Fruit fly (Drosophila melanogaster): ENCODE measurements around the gene Ddrgk1.

The Ddrgk1 gene

dm6 chr3R:21204500-21205167 is 10.2 kb upstream of the Ddrgk1 start (continued):
- TF ChIP-seq CG17328 (GFP tag; IDR thresholded peaks at IDR 0.05) (peak; percentile 61), ato (GFP tag; IDR thresholded peaks at IDR 0.05; ENCODE audit: partially characterized antibody) (no peak), Gsc (GFP tag; IDR thresholded peaks at IDR 0.05) (0 out of 2 replicates have a peak, but pooled peaks have one; percentile 35), Scr (GFP tag; IDR thresholded peaks at IDR 0.05; ENCODE audit: partially characterized antibody) (no peak), B-H1 (GFP tag; IDR thresholded peaks at IDR 0.05) (peak; percentile 53; the same call in 2 of the 3 replicates), MBD-R2 (GFP tag; IDR thresholded peaks at IDR 0.05) (no peak), Bdp1 (GFP tag; optimal IDR thresholded peaks at IDR 0.05) (peak; percentile 56), E2f1 (GFP tag; IDR thresholded peaks at IDR 0.05) (peak; percentile 80), ham (GFP tag; IDR thresholded peaks at IDR 0.05) (no peak), Mad (GFP tag; optimal IDR thresholded peaks at IDR 0.05) (peak; percentile 58), CG31441 (GFP tag; IDR thresholded peaks at IDR 0.05) (peak; percentile 82), peb (GFP tag; IDR thresholded peaks at IDR 0.05) (peak; percentile 41; the same call in 1 of the 2 replicates), CG4328 (GFP tag; optimal IDR thresholded peaks at IDR 0.05) (peak; percentile 34), mirr (GFP tag; optimal IDR thresholded peaks at IDR 0.05) (peak; percentile 22), luna (GFP tag; optimal IDR thresholded peaks at IDR 0.05) (peak; percentile 35), CG7357 (GFP tag; IDR thresholded peaks at IDR 0.05) (peak; percentile 68), CG10654 (GFP tag; optimal IDR thresholded peaks at IDR 0.05) (peak; percentile 67), CG9215 (GFP tag; IDR thresholded peaks at IDR 0.05) (no peak), gcm2 (GFP tag; optimal IDR thresholded peaks at IDR 0.05) (peak; percentile 83), tin (GFP tag; optimal IDR thresholded peaks at IDR 0.05) (peak; percentile 72), Mrtf (GFP tag; IDR thresholded peaks at IDR 0.05) (peak; percentile 70; the same call in 1 of the 3 replicates), bab2 (GFP tag; optimal IDR thresholded peaks at IDR 0.05) (peak; percentile 82), yki (optimal IDR thresholded peaks at IDR 0.05) (no peak), ems (GFP tag; optimal IDR thresholded peaks at IDR 0.05) (peak; percentile 75), gcm (GFP tag; optimal IDR thresholded peaks at IDR 0.05) (peak; percentile 83), CG18262 (tag; optimal IDR thresholded peaks at IDR 0.05) (peak; percentile 94), HLH54F (GFP tag; optimal IDR thresholded peaks at IDR 0.05) (peak; percentile 48), nerfin-2 (GFP tag; IDR thresholded peaks at IDR 0.05; ENCODE audit: partially characterized antibody) (peak; percentile 27; the same call in 1 of the 2 replicates), kni (GFP tag; optimal IDR thresholded peaks at IDR 0.05) (peak; percentile 35), Jarid2 (GFP tag; optimal IDR thresholded peaks at IDR 0.05) (peak; percentile 65), CG18011 (GFP tag; optimal IDR thresholded peaks at IDR 0.05) (peak; percentile 48), caup (GFP tag; optimal IDR thresholded peaks at IDR 0.05; ENCODE audit: severe bottlenecking) (peak; percentile 60), lola (GFP tag; optimal IDR thresholded peaks at IDR 0.05) (peak in 1 of 3 experiments; percentile 84), Nf-YA (GFP tag; IDR thresholded peaks at IDR 0.05) (peak; percentile 70; the same call in 1 of the 2 replicates), otp (GFP tag; IDR thresholded peaks at IDR 0.05) (no peak; the same call in 2 of the 3 replicates), Atf-2 (GFP tag; optimal IDR thresholded peaks at IDR 0.05) (peak; percentile 76), Rx (GFP tag; IDR thresholded peaks at IDR 0.05) (no peak; the same call in none of the 2 replicates), sob (GFP tag; IDR thresholded peaks at IDR 0.05) (no peak; the same call in 1 of the 2 replicates), crc (GFP tag; optimal IDR thresholded peaks at IDR 0.05) (peak; percentile 76), ERR (GFP tag; optimal IDR thresholded peaks at IDR 0.05) (peak; percentile 53), CG6791 (GFP tag; IDR thresholded peaks at IDR 0.05; ENCODE audit: partially characterized antibody) (no peak), CG15601 (tag; optimal IDR thresholded peaks at IDR 0.05) (peak; percentile 88), Awh (GFP tag; IDR thresholded peaks at IDR 0.05) (peak; percentile 68), Mes4 (GFP tag; optimal IDR thresholded peaks at IDR 0.05) (peak; percentile 75), emc (GFP tag; optimal IDR thresholded peaks at IDR 0.05) (peak; percentile 25), CG9609 (GFP tag; optimal IDR thresholded peaks at IDR 0.05) (peak; percentile 77), Hr39 (optimal IDR thresholded peaks at IDR 0.05) (no peak), odd (GFP tag; optimal IDR thresholded peaks at IDR 0.05) (peak; percentile 66), CG11695 (GFP tag; IDR thresholded peaks at IDR 0.05) (peak; percentile 76), Dfd (GFP tag; optimal IDR thresholded peaks at IDR 0.05) (no peak)
